Worm (Caenorhabditis elegans): ENCODE data around the gene sec-24.1.

The sec-24.1 gene

DNA sequence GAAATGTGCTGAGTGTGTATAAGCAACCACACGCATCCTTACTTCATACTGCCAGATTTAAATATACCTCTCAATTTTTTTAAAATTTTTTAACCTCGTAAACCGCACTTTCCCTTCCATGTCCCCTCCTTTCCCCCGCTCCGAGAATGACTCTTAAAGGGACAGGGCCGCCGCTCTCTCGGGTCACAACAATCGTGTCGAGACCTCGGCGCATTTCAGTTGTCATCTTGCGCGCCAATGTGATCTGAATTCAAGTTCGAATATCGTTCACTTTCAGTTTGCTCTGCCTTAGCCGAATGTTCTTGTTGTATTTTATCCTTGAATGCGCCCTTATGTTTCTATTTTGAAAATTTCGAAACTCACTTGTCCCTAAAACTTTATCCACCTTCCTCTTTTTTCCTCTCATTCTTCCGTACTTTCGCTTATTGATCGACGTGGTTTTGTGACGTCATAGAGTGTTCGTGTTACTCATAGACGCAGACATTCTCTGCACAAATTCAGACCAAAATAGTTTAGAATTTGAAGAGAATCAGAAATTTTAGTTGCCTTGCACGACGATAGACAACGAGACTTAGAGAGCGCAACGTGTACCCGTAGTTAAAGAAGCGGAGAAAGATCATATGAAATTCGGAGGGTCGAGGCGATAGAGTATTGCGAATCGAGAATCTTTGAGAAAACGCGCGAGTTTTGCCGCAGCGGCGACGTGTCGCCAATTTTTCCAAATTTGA is 43.6 kb downstream of the sec-24.1 start:
- TF ChIP-seq unc-62 (GFP tag; optimal IDR thresholded peaks at IDR 0.05), result no peak

DNA sequence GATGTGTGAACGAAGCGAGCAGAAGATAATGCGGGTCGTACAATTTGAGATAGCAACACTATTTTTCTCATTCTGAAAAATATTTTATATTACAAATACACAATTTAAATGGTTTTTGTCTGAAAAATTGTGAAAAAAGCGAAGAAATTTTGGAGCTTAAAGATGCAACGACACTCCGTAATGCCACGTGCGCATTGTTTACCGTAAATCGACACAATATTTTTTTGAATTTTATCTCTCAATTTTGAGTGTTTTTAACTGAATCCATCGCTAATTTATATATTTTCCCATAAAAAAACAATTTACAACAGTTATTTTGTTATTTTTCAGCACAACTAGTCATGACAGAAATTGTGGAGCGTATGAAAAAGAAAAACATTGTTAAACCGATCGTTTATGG is 45.0 kb downstream of the sec-24.1 start, which contains the start of the genes M04B2.4 and gfl-1:
Gene M04B2.4 (minus strand): TSS at position 72 of the 400 bp plus-strand sequence.
Gene gfl-1 (plus strand): TSS at position 331 of the 400 bp plus-strand sequence.
- TF ChIP-seq unc-62 (GFP tag; optimal IDR thresholded peaks at IDR 0.05), result no peak
